Worm (Caenorhabditis elegans) whole organism, young adult: ENCODE data around the gene F31E3.2.

Source experiments
- T07F8.4 ChIP-seq: sonication (generic microtip); optimal IDR thresholded peaks from 2 replicates; lab custom pipeline; 2016; ENCODE audit warnings: mild to moderate bottlenecking, missing genetic modification characterization, moderate library complexity, missing compliant biosample characterization
- snpc-1.1 ChIP-seq: sonication (generic microtip); optimal IDR thresholded peaks from 2 replicates; lab custom pipeline; 2017; ENCODE audit warnings: missing genetic modification characterization, mild to moderate bottlenecking, missing compliant biosample characterization, antibody characterized with exemption, moderate library complexity, missing genotype, missing genetic modification reagents; ENCODE audit not compliant: insufficient read depth
- unc-62 ChIP-seq: fragments of 150-350 bp; optimal IDR thresholded peaks from 2 replicates; lab custom pipeline; 2014; ENCODE audit warnings: missing biosample characterization, missing genetic modification reagents, missing genetic modification characterization

DNA sequence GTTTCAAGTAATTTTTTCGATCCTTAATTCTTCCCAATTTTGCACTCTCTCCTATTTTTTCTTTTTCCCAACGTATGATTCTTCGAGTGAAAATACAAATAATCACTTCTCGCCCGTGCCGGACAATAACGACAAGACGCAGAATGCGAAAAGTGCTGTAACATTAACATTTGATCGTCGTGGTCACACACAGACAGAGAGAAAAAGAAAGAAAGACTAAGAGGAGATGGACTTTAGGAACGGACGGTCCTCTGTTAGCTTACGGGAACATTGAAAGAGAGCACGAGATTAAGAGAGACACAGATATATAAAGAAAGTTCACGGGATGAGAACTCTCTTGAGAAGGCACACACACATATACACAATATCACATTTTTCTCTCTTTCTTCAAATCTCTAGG is 25.9 kb upstream of the F31E3.2 start:
- no peak for TF ChIP-seq snpc-1.1 (tag; lab: Kevin White, UChicago)
- TF ChIP-seq T07F8.4: no peak
- TF ChIP-seq unc-62 (GFP tag; lab: Kevin White, UChicago): no peak
